Fruit fly (Drosophila melanogaster) whole organism, pupa: ENCODE results near the gene CG32537.

ENCODE experiments used
- CG12605 ChIP-seq: fragments of 200-800 bp; sonication (Bioruptor generic); IDR thresholded peaks from 2 replicates; pipeline ENCODE4 v1.3.6; 2022; ENCODE audit warnings: missing biosample characterization, missing genetic modification characterization
- CG13204 ChIP-seq: fragments of 200-800 bp; sonication (Bioruptor generic); optimal IDR thresholded peaks from 2 replicates; lab custom pipeline; 2018; ENCODE audit warnings: missing biosample characterization, mild to moderate bottlenecking, missing genetic modification characterization, moderate library complexity
- CG14655 ChIP-seq: fragments of 200-800 bp; sonication (Bioruptor generic); optimal IDR thresholded peaks from 3 replicates; lab custom pipeline; 2017; ENCODE audit warnings: mild to moderate bottlenecking, missing biosample characterization, missing genetic modification reagents, missing genetic modification characterization
- CG32121 ChIP-seq: fragments of 200-800 bp; sonication (Bioruptor generic); IDR thresholded peaks from 2 replicates; pipeline ENCODE4 v1.3.6; 2022; ENCODE audit warnings: missing biosample characterization, missing genetic modification characterization
- CG34367 ChIP-seq: fragments of 200-800 bp; sonication (Bioruptor generic); optimal IDR thresholded peaks from 2 replicates; lab custom pipeline; 2018; ENCODE audit warnings: missing biosample characterization, mild to moderate bottlenecking, missing genetic modification characterization
- D1 ChIP-seq: fragments of 200-800 bp; sonication (Bioruptor generic); optimal IDR thresholded peaks from 2 replicates; lab custom pipeline; 2018; ENCODE audit warnings: missing biosample characterization, mild to moderate bottlenecking, missing genetic modification characterization, moderate library complexity
- EcR ChIP-seq: fragments of 200-800 bp; sonication (Bioruptor generic); optimal IDR thresholded peaks from 3 replicates; lab custom pipeline; 2019; ENCODE audit warnings: missing biosample characterization, missing genetic modification characterization, mild to moderate bottlenecking, moderate library complexity, missing genetic modification reagents
- Ets98B ChIP-seq: fragments of 200-800 bp; sonication (Bioruptor generic); IDR thresholded peaks from 2 replicates; pipeline ENCODE4 v1.3.6; 2022; ENCODE audit warnings: missing biosample characterization, missing genetic modification characterization
- Pif1B ChIP-seq: fragments of 200-800 bp; sonication (Bioruptor generic); optimal IDR thresholded peaks from 3 replicates; lab custom pipeline; 2016; ENCODE audit warnings: missing biosample characterization, missing genetic modification characterization
- gl ChIP-seq: fragments of 200-800 bp; sonication (Bioruptor generic); optimal IDR thresholded peaks from 2 replicates; lab custom pipeline; 2018; ENCODE audit warnings: missing biosample characterization, mild to moderate bottlenecking, missing genetic modification characterization
- rn ChIP-seq: fragments of 200-800 bp; sonication (Bioruptor generic); IDR thresholded peaks from 2 replicates; pipeline ENCODE4 v1.3.6; 2022; ENCODE audit warnings: missing biosample characterization, missing genetic modification characterization

dm6 chrX:19298785-19299114, 22.4 kb upstream of the CG32537 start:
- TF ChIP-seq CG32121 (GFP tag; lab: Robert Waterston, UW) (peak; percentile 48; the same call in 1 of the 2 replicates), rn (GFP tag; lab: Robert Waterston, UW) (no peak), gl (no peak), CG14655 (GFP tag; lab: Kevin White, UChicago) (peak; percentile 39), D1 (peak; percentile 23), EcR (GFP tag; lab: Kevin White, UChicago) (peak; percentile 84), CG34367 (tag; lab: Kevin White, UChicago) (peak; percentile 28), Pif1B (GFP tag; lab: Kevin White, UChicago) (peak; percentile 53), CG13204 (GFP tag; lab: Kevin White, UChicago) (no peak), CG12605 (GFP tag; lab: Robert Waterston, UW) (peak; percentile 43; the same call in 1 of the 2 replicates), Ets98B (GFP tag; lab: Robert Waterston, UW) (peak; percentile 52; the same call in 1 of the 2 replicates)
